Worm (Caenorhabditis elegans) whole organism, L4 larva: ENCODE data around the gene gst-8.

Source experiments
- D1046.2 ChIP-seq: fragments of 200-800 bp; sonication (Bioruptor generic); IDR thresholded peaks from 2 replicates; pipeline ENCODE4 v1.3.6; 2022; ENCODE audit warnings: missing genetic modification characterization, missing compliant biosample characterization
- F49E8.2 ChIP-seq: sonication (generic microtip); optimal IDR thresholded peaks from 2 replicates; lab custom pipeline; 2016; ENCODE audit warnings: missing compliant biosample characterization, mild to moderate bottlenecking, missing genetic modification characterization, borderline replicate concordance
- R02D3.7 ChIP-seq: fragments of 150-350 bp; sonication (generic microtip); optimal IDR thresholded peaks from 3 replicates; lab custom pipeline; 2014; ENCODE audit warnings: missing biosample characterization, missing genetic modification characterization
- T26A8.4 ChIP-seq: fragments of 200-800 bp; sonication (Bioruptor generic); IDR thresholded peaks from 2 replicates; pipeline ENCODE4 v1.3.6; 2022; ENCODE audit warnings: missing genetic modification characterization, missing compliant biosample characterization
- Y105C5A.15 ChIP-seq: fragments of 200-800 bp; sonication (Bioruptor generic); IDR thresholded peaks from 2 replicates; pipeline ENCODE4 v1.3.6; 2022; ENCODE audit warnings: missing genetic modification characterization, missing compliant biosample characterization
- Y75B8A.6 ChIP-seq: fragments of 200-800 bp; sonication (Bioruptor generic); IDR thresholded peaks from 2 replicates; pipeline ENCODE4 v1.3.6; 2022; ENCODE audit warnings: missing genetic modification reagents, missing genetic modification characterization, missing compliant biosample characterization
- ZK546.5 ChIP-seq, 2 experiments: sonication (generic microtip); optimal IDR thresholded peaks; 2 replicates each; lab custom pipeline; 2017; ENCODE audit warnings: missing biosample characterization in 2 of 2, missing genetic modification characterization in 2 of 2
- aha-1 ChIP-seq: fragments of 150-350 bp; peaks from one replicate; lab custom pipeline; 2014; ENCODE audit warnings: missing biosample characterization, missing genetic modification characterization
- aly-2 ChIP-seq: sonication (generic microtip); optimal IDR thresholded peaks from 2 replicates; lab custom pipeline; 2018; ENCODE audit warnings: missing biosample characterization, missing genetic modification characterization
- ama-1 ChIP-seq: fragments of 150-350 bp; optimal IDR thresholded peaks from 2 replicates; lab custom pipeline; 2014; ENCODE audit warnings: inconsistent platforms, mixed read lengths
- arid-1 ChIP-seq: fragments of 200-800 bp; sonication (Bioruptor generic); conservative IDR thresholded peaks from 2 replicates; pipeline ENCODE4 v1.3.6; 2022; ENCODE audit warnings: missing genetic modification reagents, missing genetic modification characterization, missing compliant biosample characterization
- ceh-20 ChIP-seq: fragments of 200-800 bp; sonication (Bioruptor generic); IDR thresholded peaks from 2 replicates; pipeline ENCODE4 v1.3.6; 2022; ENCODE audit warnings: missing genetic modification reagents, missing genetic modification characterization, missing compliant biosample characterization
- ceh-32 ChIP-seq: sonication (generic microtip); optimal IDR thresholded peaks from 2 replicates; lab custom pipeline; 2016; ENCODE audit warnings: mild to moderate bottlenecking, missing genetic modification characterization, missing compliant biosample characterization; ENCODE audit not compliant: poor library complexity
- ceh-82 ChIP-seq: sonication (generic microtip); optimal IDR thresholded peaks from 2 replicates; lab custom pipeline; 2017; ENCODE audit warnings: missing biosample characterization, missing genetic modification characterization
- ctbp-1 ChIP-seq: fragments of 200-800 bp; sonication (Bioruptor generic); IDR thresholded peaks from 2 replicates; pipeline ENCODE4 v1.3.6; 2022; ENCODE audit warnings: missing genetic modification reagents, missing genetic modification characterization, missing compliant biosample characterization
- daf-12 ChIP-seq: fragments of 150-350 bp; optimal IDR thresholded peaks from 2 replicates; lab custom pipeline; 2014; ENCODE audit warnings: missing biosample characterization, missing genetic modification reagents, missing genetic modification characterization
- daf-16 ChIP-seq, 3 experiments: sonication (generic microtip); optimal IDR thresholded peaks; 2 replicates each; lab custom pipeline; 2016 to 2017; ENCODE audit warnings: missing genetic modification characterization in 3 of 3, missing genetic modification reagents in 3 of 3, mild to moderate bottlenecking in 2 of 3, missing compliant biosample characterization in 2 of 3, missing biosample characterization in 1 of 3, moderate library complexity in 1 of 3
- daf-19 ChIP-seq: fragments of 200-800 bp; sonication (Bioruptor generic); conservative IDR thresholded peaks from 2 replicates; pipeline ENCODE4 v1.3.6; 2022; ENCODE audit warnings: missing genetic modification characterization, missing compliant biosample characterization
- dmd-8 ChIP-seq: fragments of 200-800 bp; sonication (Bioruptor generic); IDR thresholded peaks from 2 replicates; pipeline ENCODE4 v1.3.6; 2022; ENCODE audit warnings: missing genetic modification characterization, missing compliant biosample characterization
- dmd-9 ChIP-seq: fragments of 200-800 bp; sonication (Bioruptor generic); IDR thresholded peaks from 2 replicates; pipeline ENCODE4 v1.3.6; 2022; ENCODE audit warnings: missing genetic modification reagents, missing genetic modification characterization, missing compliant biosample characterization
- dve-1 ChIP-seq: sonication (generic microtip); optimal IDR thresholded peaks from 2 replicates; lab custom pipeline; 2017; ENCODE audit warnings: antibody characterized with exemption, mild to moderate bottlenecking, missing genetic modification characterization, missing compliant biosample characterization; ENCODE audit not compliant: insufficient read depth
- egl-43 ChIP-seq: fragments of 200-800 bp; sonication (Bioruptor generic); IDR thresholded peaks from 2 replicates; pipeline ENCODE4 v1.3.6; 2022; ENCODE audit warnings: missing genetic modification reagents, missing genetic modification characterization, missing compliant biosample characterization
- hlh-11 ChIP-seq: fragments of 200-800 bp; sonication (Bioruptor generic); optimal IDR thresholded peaks from 2 replicates; lab custom pipeline; 2018; ENCODE audit warnings: mild to moderate bottlenecking, missing genetic modification characterization, missing compliant biosample characterization
- hlh-30 ChIP-seq: sonication (generic microtip); optimal IDR thresholded peaks from 2 replicates; lab custom pipeline; 2017; ENCODE audit warnings: antibody characterized with exemption, mild to moderate bottlenecking, missing genetic modification characterization, missing compliant biosample characterization; ENCODE audit not compliant: insufficient read depth
- lin-29 ChIP-seq: fragments of 200-800 bp; sonication (Bioruptor generic); IDR thresholded peaks from 2 replicates; pipeline ENCODE4 v1.3.6; 2022; ENCODE audit warnings: missing genetic modification reagents, missing genetic modification characterization, missing compliant biosample characterization
- lin-38 ChIP-seq: fragments of 200-800 bp; sonication (Bioruptor generic); IDR thresholded peaks from 2 replicates; pipeline ENCODE4 v1.3.6; 2022; ENCODE audit warnings: missing genetic modification reagents, missing genetic modification characterization, missing compliant biosample characterization
- lir-3 ChIP-seq: sonication (generic microtip); optimal IDR thresholded peaks from 2 replicates; lab custom pipeline; 2016; ENCODE audit warnings: mild to moderate bottlenecking, missing genetic modification characterization, missing compliant biosample characterization
- lsy-2 ChIP-seq, 2 experiments: fragments of 150-350 bp in 1 of 2; sonication (generic microtip) in 1 of 2; optimal IDR thresholded peaks; 2 replicates each; lab custom pipeline; 2014 to 2017; ENCODE audit warnings: missing biosample characterization in 2 of 2, missing genetic modification characterization in 2 of 2
- mdl-1 ChIP-seq, 2 experiments: fragments of 150-350 bp in 1 of 2; sonication (generic microtip) in 1 of 2; optimal IDR thresholded peaks; 2 replicates each; lab custom pipeline; 2014 to 2017; ENCODE audit warnings: missing biosample characterization in 2 of 2, missing genetic modification characterization in 2 of 2
- mdt-29 ChIP-seq: fragments of 200-800 bp; sonication (Bioruptor generic); IDR thresholded peaks from 2 replicates; pipeline ENCODE4 v1.3.6; 2022; ENCODE audit warnings: missing genetic modification reagents, missing genetic modification characterization, missing compliant biosample characterization
- mep-1 ChIP-seq: fragments of 150-350 bp; sonication (generic microtip); optimal IDR thresholded peaks from 3 replicates; lab custom pipeline; 2014; ENCODE audit warnings: missing biosample characterization, missing genetic modification characterization
- mxl-2 ChIP-seq: fragments of 200-800 bp; sonication (Bioruptor generic); conservative IDR thresholded peaks from 2 replicates; pipeline ENCODE4 v1.3.6; 2022; ENCODE audit warnings: missing genetic modification reagents, missing genetic modification characterization, missing compliant biosample characterization
- mxl-3 ChIP-seq: fragments of 200-800 bp; sonication (Bioruptor generic); optimal IDR thresholded peaks from 2 replicates; lab custom pipeline; 2018; ENCODE audit warnings: mild to moderate bottlenecking, missing genetic modification characterization, missing compliant biosample characterization
- nhr-111 ChIP-seq: fragments of 200-800 bp; sonication (Bioruptor generic); optimal IDR thresholded peaks from 2 replicates; lab custom pipeline; 2018; ENCODE audit warnings: mild to moderate bottlenecking, missing genetic modification characterization, missing compliant biosample characterization
- nhr-28 ChIP-seq: fragments of 150-350 bp; optimal IDR thresholded peaks from 2 replicates; lab custom pipeline; 2014; ENCODE audit warnings: missing biosample characterization, missing genetic modification characterization
- nhr-48 ChIP-seq: sonication (generic microtip); optimal IDR thresholded peaks from 2 replicates; lab custom pipeline; 2016; ENCODE audit warnings: mild to moderate bottlenecking, missing genetic modification characterization, missing compliant biosample characterization
- unc-130 ChIP-seq: sonication (generic microtip); optimal IDR thresholded peaks from 2 replicates; lab custom pipeline; 2016; ENCODE audit warnings: missing genetic modification reagents, missing genetic modification characterization, missing compliant biosample characterization
- zag-1 ChIP-seq: fragments of 150-350 bp; optimal IDR thresholded peaks from 2 replicates; lab custom pipeline; 2014; ENCODE audit warnings: missing biosample characterization, missing genetic modification characterization
- zfp-2 ChIP-seq: sonication (generic microtip); optimal IDR thresholded peaks from 2 replicates; lab custom pipeline; 2016; ENCODE audit warnings: mild to moderate bottlenecking, missing genetic modification characterization, missing compliant biosample characterization
- zfp-3 ChIP-seq: fragments of 200-800 bp; sonication (Bioruptor generic); conservative IDR thresholded peaks from 2 replicates; pipeline ENCODE4 v1.3.6; 2022; ENCODE audit warnings: missing genetic modification reagents, missing genetic modification characterization, missing compliant biosample characterization
- ztf-7 ChIP-seq: fragments of 150-350 bp; optimal IDR thresholded peaks from 2 replicates; lab custom pipeline; 2014; ENCODE audit warnings: missing biosample characterization, missing genetic modification characterization

Gene gst-8

DNA sequence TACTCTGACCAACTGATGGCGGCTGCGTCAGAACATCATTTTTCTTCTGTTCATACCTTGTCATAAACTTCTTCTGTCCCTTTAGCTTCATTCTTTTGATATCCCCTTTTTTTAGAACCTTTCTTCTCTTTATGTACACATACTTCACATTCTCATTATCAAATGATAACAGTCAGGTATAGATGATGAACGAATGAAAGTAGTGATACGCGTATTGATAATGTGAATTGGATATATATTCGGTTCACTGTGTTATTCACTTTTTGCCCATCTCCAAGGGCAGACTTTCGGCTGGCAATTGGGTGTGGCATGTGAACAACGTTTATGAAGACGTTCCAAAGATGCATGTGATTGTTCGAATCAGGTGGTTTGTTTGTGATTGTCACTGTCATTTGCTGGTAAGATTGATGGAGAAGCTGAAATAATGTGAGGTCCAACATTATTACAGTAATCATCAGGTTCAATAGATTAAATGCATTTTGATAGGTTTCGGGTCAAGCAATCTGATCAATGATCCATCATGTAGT, 9.1 kb upstream of the gst-8 start, which contains the start of gene F11G11.15:
Gene F11G11.15, plus strand, starts transcription at position 511 of the 527 bp plus-strand sequence.
- no peak for TF ChIP-seq lin-29 (GFP tag; lab: Robert Waterston, UW)
- no peak for TF ChIP-seq lin-38 (GFP tag; lab: Robert Waterston, UW)
- TF ChIP-seq nhr-28 = peak; percentile 33
- no peak for TF ChIP-seq Y105C5A.15 (GFP tag; lab: Robert Waterston, UW)
- no peak for TF ChIP-seq lir-3 (tag; lab: Kevin White, UChicago)
- TF ChIP-seq ztf-7 (tag; lab: Kevin White, UChicago) = no peak
- no peak for TF ChIP-seq daf-12 (tag; lab: Kevin White, UChicago)
- no peak for TF ChIP-seq nhr-111 (GFP tag; lab: Kevin White, UChicago)
- peak; percentile 96 for TF ChIP-seq aha-1 (tag; lab: Kevin White, UChicago)
- TF ChIP-seq dve-1 (tag; lab: Kevin White, UChicago) = no peak
- TF ChIP-seq egl-43 (GFP tag; lab: Robert Waterston, UW) = no peak
- TF ChIP-seq nhr-48 = peak; percentile 68
- peak; percentile 45 for TF ChIP-seq hlh-11 (tag; lab: Kevin White, UChicago)
- no peak for TF ChIP-seq ctbp-1 (GFP tag; lab: Robert Waterston, UW)
- TF ChIP-seq ceh-32 (tag; lab: Kevin White, UChicago) = no peak
- TF ChIP-seq zfp-3 = no peak
- peak in 1 of 2 experiments; percentile 31 for TF ChIP-seq mdl-1 (tag; optimal IDR thresholded peaks at IDR 0.05; lab: Kevin White, UChicago)
- peak; percentile 66 for TF ChIP-seq hlh-30 (tag; lab: Kevin White, UChicago)
- TF ChIP-seq R02D3.7 (tag; lab: Kevin White, UChicago) = no peak
- TF ChIP-seq arid-1 (GFP tag; lab: Robert Waterston, UW) = no peak
- no peak for TF ChIP-seq ZK546.5 (tag; optimal IDR thresholded peaks at IDR 0.05; lab: Kevin White, UChicago)
- TF ChIP-seq ama-1 (lab: Kevin White, UChicago) = no peak
- TF ChIP-seq zag-1 (tag; lab: Kevin White, UChicago) = no peak
- no peak for TF ChIP-seq zfp-2 (tag; lab: Kevin White, UChicago)
- no peak for TF ChIP-seq unc-130
- TF ChIP-seq D1046.2 (GFP tag; lab: Robert Waterston, UW) = no peak
- TF ChIP-seq mxl-3 (GFP tag; lab: Kevin White, UChicago) = peak; percentile 81

DNA sequence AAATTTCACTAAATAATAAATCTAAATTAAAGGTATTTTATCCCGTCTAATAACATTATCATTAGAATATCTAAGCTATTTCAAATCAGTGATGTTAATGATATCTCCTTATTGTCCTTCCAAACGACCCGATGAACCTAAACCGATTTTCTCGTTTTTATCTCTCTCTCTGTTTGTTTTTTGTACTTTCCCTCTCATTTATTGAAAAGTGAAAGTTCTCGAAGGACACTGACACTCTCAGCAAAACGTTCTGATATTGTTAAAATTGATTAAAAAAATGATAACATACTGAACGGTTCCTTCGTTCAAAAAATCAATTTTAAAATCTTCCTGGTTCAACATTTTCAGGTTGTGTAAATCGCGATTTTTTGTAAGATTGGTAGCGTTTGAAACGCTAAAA, 7.4 kb upstream of the gst-8 start, which contains the start of gene F11G11.13:
Gene F11G11.13, minus strand, starts transcription at position 89 of the 400 bp plus-strand sequence.
- no peak for TF ChIP-seq mep-1
- TF ChIP-seq mxl-2 = no peak
- no peak for TF ChIP-seq Y75B8A.6 (GFP tag; lab: Robert Waterston, UW)
- TF ChIP-seq T26A8.4 (GFP tag; lab: Robert Waterston, UW) = no peak
- no peak for TF ChIP-seq ceh-20 (GFP tag; lab: Robert Waterston, UW)
- no peak for TF ChIP-seq aly-2 (tag; lab: Kevin White, UChicago)
- TF ChIP-seq lsy-2 (tag; optimal IDR thresholded peaks at IDR 0.05; lab: Kevin White, UChicago) = no peak
- no peak for TF ChIP-seq dmd-9 (GFP tag; lab: Robert Waterston, UW)
- TF ChIP-seq dve-1 (tag; lab: Kevin White, UChicago) = no peak
- no peak for TF ChIP-seq ceh-82 (tag; lab: Kevin White, UChicago)
- TF ChIP-seq, all 104 proteins: peak for 0

DNA sequence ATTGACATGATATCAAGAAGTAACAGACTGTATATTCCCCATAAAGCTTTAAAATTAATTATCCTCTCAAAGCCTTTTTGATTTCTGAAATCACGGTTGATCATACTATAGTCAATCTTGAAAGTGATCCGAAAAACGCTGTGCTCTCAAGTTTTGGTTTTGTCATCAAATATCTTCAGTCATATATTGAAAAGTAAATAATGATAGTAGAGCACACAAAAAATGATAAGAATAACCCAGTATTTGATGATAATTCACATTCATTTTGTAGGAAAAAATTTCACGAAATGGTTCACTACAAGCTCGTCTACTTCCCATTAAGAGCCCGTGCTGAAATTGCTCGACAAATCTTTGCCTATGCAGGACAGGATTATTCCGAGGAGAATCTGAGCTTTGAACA, 3.9 kb upstream of the gst-8 start, which contains the start of gene gst-6:
Gene gst-6, plus strand, starts transcription at position 263 of the 400 bp plus-strand sequence.
- TF ChIP-seq daf-16 (GFP tag; optimal IDR thresholded peaks at IDR 0.05; lab: Kevin White, UChicago) (no peak), daf-16 (tag; optimal IDR thresholded peaks at IDR 0.05; lab: Kevin White, UChicago) (peak; percentile 34), daf-19 (GFP tag; lab: Robert Waterston, UW) (no peak), F49E8.2 (no peak), nhr-28 (peak; percentile 41), mdt-29 (GFP tag; lab: Robert Waterston, UW) (no peak), dmd-8 (no peak)
